Fruit fly (Drosophila melanogaster) whole organism, embryonic: ENCODE measurements around the gene CG5262.

Experiments
- Antp ChIP-seq: fragments of 200-800 bp; sonication (Bioruptor generic); optimal IDR thresholded peaks from 3 replicates; lab custom pipeline; 2016; ENCODE audit warnings: missing biosample characterization, missing genetic modification characterization
- Asciz ChIP-seq: fragments of 200-800 bp; sonication (Bioruptor generic); optimal IDR thresholded peaks from 2 replicates; lab custom pipeline; 2017; ENCODE audit warnings: missing biosample characterization, mild to moderate bottlenecking, missing genetic modification characterization, missing genetic modification reagents
- CG10959 ChIP-seq: fragments of 200-800 bp; sonication (Bioruptor generic); IDR thresholded peaks from 2 replicates; pipeline ENCODE4 v1.3.6; 2022; ENCODE audit warnings: missing biosample characterization, missing genetic modification characterization
- CG11398 ChIP-seq: fragments of 200-800 bp; sonication (Bioruptor generic); optimal IDR thresholded peaks from 2 replicates; lab custom pipeline; 2016; ENCODE audit warnings: missing biosample characterization, missing genetic modification characterization
- CG12071 ChIP-seq: fragments of 200-800 bp; sonication (Bioruptor generic); optimal IDR thresholded peaks from 3 replicates; lab custom pipeline; 2018; ENCODE audit warnings: missing biosample characterization, mild to moderate bottlenecking, missing genetic modification characterization
- CG13424 ChIP-seq: fragments of 200-800 bp; sonication (Bioruptor generic); optimal IDR thresholded peaks from 2 replicates; lab custom pipeline; 2019; ENCODE audit warnings: missing biosample characterization, mild to moderate bottlenecking, missing genetic modification characterization, moderate library complexity
- CG14050 ChIP-seq: fragments of 200-800 bp; sonication (Bioruptor generic); IDR thresholded peaks from 3 replicates; pipeline ENCODE4 v1.3.6; 2022; ENCODE audit warnings: missing biosample characterization, missing genetic modification characterization
- CG14965 ChIP-seq: fragments of 200-800 bp; sonication (Bioruptor generic); optimal IDR thresholded peaks from 2 replicates; lab custom pipeline; 2016; ENCODE audit warnings: missing biosample characterization, missing genetic modification characterization, borderline replicate concordance
- CG15479 ChIP-seq: fragments of 200-800 bp; sonication (Bioruptor generic); optimal IDR thresholded peaks from 3 replicates; lab custom pipeline; 2019; ENCODE audit warnings: missing biosample characterization, mild to moderate bottlenecking, missing genetic modification characterization, moderate library complexity
- CG15601 ChIP-seq: fragments of 200-800 bp; sonication (Bioruptor generic); optimal IDR thresholded peaks from 3 replicates; lab custom pipeline; 2019; ENCODE audit warnings: missing biosample characterization, mild to moderate bottlenecking, missing genetic modification characterization, moderate library complexity
- CG15696 ChIP-seq: fragments of 200-800 bp; sonication (Bioruptor generic); optimal IDR thresholded peaks from 2 replicates; lab custom pipeline; 2019; ENCODE audit warnings: missing biosample characterization, mild to moderate bottlenecking, missing genetic modification characterization, moderate library complexity
- CG17328 ChIP-seq: fragments of 200-800 bp; sonication (Bioruptor generic); IDR thresholded peaks from 2 replicates; pipeline ENCODE4 v1.3.6; 2022; ENCODE audit warnings: missing biosample characterization, missing genetic modification characterization
- CG17359 ChIP-seq: fragments of 200-800 bp; sonication (Bioruptor generic); optimal IDR thresholded peaks from 3 replicates; lab custom pipeline; 2018; ENCODE audit warnings: missing biosample characterization, mild to moderate bottlenecking, missing genetic modification characterization, moderate library complexity
- CG1832 ChIP-seq: fragments of 200-800 bp; sonication (Bioruptor generic); optimal IDR thresholded peaks from 2 replicates; lab custom pipeline; 2017; ENCODE audit warnings: missing biosample characterization, mild to moderate bottlenecking, missing genetic modification characterization, inconsistent platforms
- CG18476 ChIP-seq: fragments of 200-800 bp; sonication (Bioruptor generic); optimal IDR thresholded peaks from 2 replicates; lab custom pipeline; 2016; ENCODE audit warnings: missing biosample characterization, mild to moderate bottlenecking, missing genetic modification characterization
- CG3163 ChIP-seq: fragments of 200-800 bp; sonication (Bioruptor generic); optimal IDR thresholded peaks from 3 replicates; lab custom pipeline; 2016; ENCODE audit warnings: missing biosample characterization, missing genetic modification characterization
- CG32767 ChIP-seq: fragments of 200-800 bp; sonication (Bioruptor generic); IDR thresholded peaks from 2 replicates; pipeline ENCODE4 v1.3.6; 2022; ENCODE audit warnings: missing biosample characterization, missing genetic modification characterization
- CG6689 ChIP-seq: fragments of 200-800 bp; sonication (Bioruptor generic); IDR thresholded peaks from 2 replicates; pipeline ENCODE4 v1.3.6; 2022; ENCODE audit warnings: missing biosample characterization, missing genetic modification characterization
- CG9932 ChIP-seq: fragments of 200-800 bp; sonication (Bioruptor generic); IDR thresholded peaks from 2 replicates; pipeline ENCODE4 v1.3.6; 2022; ENCODE audit warnings: missing biosample characterization, missing genetic modification characterization
- CHES-1-like ChIP-seq: fragments of 200-800 bp; sonication (Bioruptor generic); optimal IDR thresholded peaks from 2 replicates; lab custom pipeline; 2016; ENCODE audit warnings: missing biosample characterization, missing genetic modification characterization
- Camta ChIP-seq: fragments of 200-800 bp; sonication (Bioruptor generic); optimal IDR thresholded peaks from 2 replicates; lab custom pipeline; 2016; ENCODE audit warnings: missing biosample characterization, missing genetic modification characterization
- CoRest ChIP-seq: fragments of 200-800 bp; sonication (Bioruptor generic); optimal IDR thresholded peaks from 3 replicates; lab custom pipeline; 2018; ENCODE audit warnings: missing biosample characterization, mild to moderate bottlenecking, missing genetic modification characterization, moderate library complexity
- Hand ChIP-seq: fragments of 200-800 bp; sonication (Bioruptor generic); optimal IDR thresholded peaks from 2 replicates; lab custom pipeline; 2017; ENCODE audit warnings: mild to moderate bottlenecking, missing biosample characterization, missing genetic modification reagents, missing genetic modification characterization
- Hr39 ChIP-seq: fragments of >200 bp; optimal IDR thresholded peaks from 2 replicates; lab custom pipeline; 2017
- Meics ChIP-seq: fragments of 200-800 bp; sonication (Bioruptor generic); optimal IDR thresholded peaks from 2 replicates; lab custom pipeline; 2017; ENCODE audit warnings: missing biosample characterization, mild to moderate bottlenecking, missing genetic modification characterization
- Mrtf ChIP-seq: fragments of 200-800 bp; sonication (Bioruptor generic); IDR thresholded peaks from 3 replicates; pipeline ENCODE4 v1.3.6; 2022; ENCODE audit warnings: missing biosample characterization, missing genetic modification characterization
- Nf-YB ChIP-seq: fragments of 200-800 bp; sonication (Bioruptor generic); optimal IDR thresholded peaks from 3 replicates; lab custom pipeline; 2019; ENCODE audit warnings: missing biosample characterization, mild to moderate bottlenecking, missing genetic modification characterization, moderate library complexity
- Optix ChIP-seq: fragments of 200-800 bp; sonication (Bioruptor generic); IDR thresholded peaks from 3 replicates; pipeline ENCODE4 v1.3.6; 2022; ENCODE audit warnings: missing biosample characterization, missing genetic modification characterization
- Side ChIP-seq: fragments of 200-800 bp; sonication (Bioruptor generic); optimal IDR thresholded peaks from 2 replicates; lab custom pipeline; 2016; ENCODE audit warnings: missing biosample characterization, missing genetic modification characterization
- Tbp ChIP-seq: fragments of >200 bp; optimal IDR thresholded peaks from 2 replicates; lab custom pipeline; 2018; ENCODE audit warnings: missing biosample characterization, missing genetic modification characterization
- bcd ChIP-seq: fragments of 200-800 bp; sonication (Bioruptor generic); optimal IDR thresholded peaks from 2 replicates; lab custom pipeline; 2017; ENCODE audit warnings: missing biosample characterization, mild to moderate bottlenecking, missing genetic modification characterization
- btn ChIP-seq: fragments of 200-800 bp; sonication (Bioruptor generic); optimal IDR thresholded peaks from 2 replicates; lab custom pipeline; 2016; ENCODE audit warnings: missing biosample characterization, missing genetic modification characterization
- chif ChIP-seq, 2 experiments: fragments of 200-800 bp; sonication (Bioruptor generic); optimal IDR thresholded peaks; 3 replicates each; lab custom pipeline; 2016; ENCODE audit warnings: missing biosample characterization in 2 of 2, missing genetic modification characterization in 2 of 2
- chm ChIP-seq: fragments of 200-800 bp; sonication (Bioruptor generic); IDR thresholded peaks from 2 replicates; pipeline ENCODE4 v1.3.6; 2022; ENCODE audit warnings: missing biosample characterization, missing genetic modification characterization
- disco-r ChIP-seq: fragments of 200-800 bp; sonication (Bioruptor generic); optimal IDR thresholded peaks from 2 replicates; lab custom pipeline; 2016; ENCODE audit warnings: missing biosample characterization, missing genetic modification characterization
- dm ChIP-seq: fragments of 200-800 bp; sonication (Bioruptor generic); optimal IDR thresholded peaks from 3 replicates; lab custom pipeline; 2016; ENCODE audit warnings: missing biosample characterization, missing genetic modification characterization
- ems ChIP-seq: fragments of 200-800 bp; sonication (Bioruptor generic); optimal IDR thresholded peaks from 3 replicates; lab custom pipeline; 2016; ENCODE audit warnings: missing biosample characterization, missing genetic modification characterization
- gcm ChIP-seq: fragments of 200-800 bp; sonication (Bioruptor generic); optimal IDR thresholded peaks from 2 replicates; lab custom pipeline; 2019; ENCODE audit warnings: missing biosample characterization, mild to moderate bottlenecking, missing genetic modification characterization, moderate library complexity
- lilli ChIP-seq: fragments of 200-800 bp; sonication (Bioruptor generic); optimal IDR thresholded peaks from 3 replicates; lab custom pipeline; 2016; ENCODE audit warnings: missing biosample characterization, missing genetic modification characterization
- lov ChIP-seq, 2 experiments: fragments of 200-800 bp in 1 of 2; fragments of >200 bp in 1 of 2; sonication (Bioruptor generic) in 1 of 2; IDR thresholded peaks in 1 of 2; optimal IDR thresholded peaks in 1 of 2; 2 replicates in 1 of 2; 3 replicates in 1 of 2; pipeline versions ENCODE4 v1.3.6 to Lab custom; 2017 to 2022; ENCODE audit warnings: missing biosample characterization in 1 of 2, missing genetic modification characterization in 1 of 2
- oc ChIP-seq: fragments of 200-800 bp; sonication (Bioruptor generic); optimal IDR thresholded peaks from 2 replicates; lab custom pipeline; 2018; ENCODE audit warnings: missing biosample characterization, mild to moderate bottlenecking, missing genetic modification characterization, moderate library complexity
- otp ChIP-seq: fragments of 200-800 bp; sonication (Bioruptor generic); IDR thresholded peaks from 3 replicates; pipeline ENCODE4, ENCODE4 v1.3.6; 2022; ENCODE audit warnings: missing biosample characterization, missing genetic modification characterization
- slbo ChIP-seq: fragments of 200-800 bp; sonication (Bioruptor generic); IDR thresholded peaks from 2 replicates; pipeline ENCODE4 v1.3.6; 2022; ENCODE audit warnings: missing biosample characterization, missing genetic modification characterization
- slp2 ChIP-seq: fragments of 200-800 bp; sonication (Bioruptor generic); optimal IDR thresholded peaks from 2 replicates; lab custom pipeline; 2016; ENCODE audit warnings: missing biosample characterization, missing genetic modification characterization
- tup ChIP-seq: fragments of 200-800 bp; sonication (Bioruptor generic); optimal IDR thresholded peaks from 2 replicates; lab custom pipeline; 2016; ENCODE audit warnings: missing biosample characterization, mild to moderate bottlenecking, missing genetic modification characterization, moderate library complexity
- unc-4 ChIP-seq: fragments of 200-800 bp; sonication (Bioruptor generic); IDR thresholded peaks from 2 replicates; pipeline ENCODE4 v1.3.6; 2022; ENCODE audit warnings: missing biosample characterization, missing genetic modification characterization; ENCODE audit not compliant: partially characterized antibody

CG5262 gene

dm6 chr3L:20471499-20472313 is 41.4 kb upstream of the CG5262 start (continued):
- TF ChIP-seq chif (GFP tag; optimal IDR thresholded peaks at IDR 0.05; lab: Kevin White, UChicago) (peak; percentile 45 to 70), bcd (peak; percentile 41), CG1832 (GFP tag; lab: Kevin White, UChicago) (no peak), Nf-YB (GFP tag; lab: Kevin White, UChicago) (peak; percentile 33), CG9932 (GFP tag; lab: Robert Waterston, UW) (no peak), Mrtf (GFP tag; lab: Robert Waterston, UW) (0 out of 3 replicates have a peak, but pooled peaks have one; percentile 21), gcm (GFP tag; lab: Kevin White, UChicago) (no peak), disco-r (GFP tag; lab: Kevin White, UChicago) (peak; percentile 61), Side (GFP tag; lab: Kevin White, UChicago) (peak; percentile 61), otp (GFP tag; lab: Robert Waterston, UW) (0 out of 3 replicates have a peak, but pooled peaks have one; percentile 56), CG13424 (tag; lab: Kevin White, UChicago) (peak; percentile 58), CG15696 (tag; lab: Kevin White, UChicago) (peak; percentile 71), CG6689 (no peak), chm (GFP tag; lab: Robert Waterston, UW) (0 out of 2 replicates have a peak, but pooled peaks have one; percentile 32), Antp (GFP tag; lab: Kevin White, UChicago) (peak; percentile 50), Hand (no peak), lilli (GFP tag; lab: Kevin White, UChicago) (peak; percentile 22), Asciz (GFP tag; lab: Kevin White, UChicago) (peak; percentile 79), CG12071 (GFP tag; lab: Kevin White, UChicago) (peak; percentile 87), tup (GFP tag; lab: Kevin White, UChicago) (peak; percentile 49), CG10959 (GFP tag; lab: Robert Waterston, UW) (peak; percentile 6; the same call in 1 of the 2 replicates), Meics (GFP tag; lab: Kevin White, UChicago) (peak; percentile 83), CG11398 (peak; percentile 80), dm (peak; percentile 25), Tbp (GFP tag; lab: Kevin White, UChicago) (no peak), CG17328 (peak; percentile 32; the same call in 1 of the 2 replicates), CG15479 (peak; percentile 5), slbo (peak; percentile 29; the same call in 1 of the 2 replicates), CG15601 (tag; lab: Kevin White, UChicago) (peak; percentile 63), unc-4 (GFP tag; lab: Robert Waterston, UW) (no peak), oc (tag; lab: Kevin White, UChicago) (peak; percentile 58), CoRest (tag; lab: Kevin White, UChicago) (peak; percentile 37), CG14965 (peak; percentile 29), CG17359 (tag; lab: Kevin White, UChicago) (peak; percentile 59), ems (GFP tag; lab: Kevin White, UChicago) (peak; percentile 60), CG18476 (GFP tag; lab: Kevin White, UChicago) (peak; percentile 41), CG32767 (GFP tag; lab: Robert Waterston, UW) (no peak), CG14050 (no peak), slp2 (GFP tag; lab: Kevin White, UChicago) (peak; percentile 50), lov (optimal IDR thresholded peaks at IDR 0.05; lab: Kevin White, UChicago) (no peak), lov (GFP tag; IDR thresholded peaks at IDR 0.05; lab: Robert Waterston, UW) (no peak), CHES-1-like (GFP tag; lab: Kevin White, UChicago) (peak; percentile 53), Hr39 (no peak), Camta (GFP tag; lab: Kevin White, UChicago) (peak; percentile 51), CG3163 (GFP tag; lab: Kevin White, UChicago) (peak; percentile 43), Optix (GFP tag; lab: Robert Waterston, UW) (no peak), btn (GFP tag; lab: Kevin White, UChicago) (peak; percentile 45)
